Worm (Caenorhabditis elegans): ENCODE data around the gene algn-1.

DNA sequence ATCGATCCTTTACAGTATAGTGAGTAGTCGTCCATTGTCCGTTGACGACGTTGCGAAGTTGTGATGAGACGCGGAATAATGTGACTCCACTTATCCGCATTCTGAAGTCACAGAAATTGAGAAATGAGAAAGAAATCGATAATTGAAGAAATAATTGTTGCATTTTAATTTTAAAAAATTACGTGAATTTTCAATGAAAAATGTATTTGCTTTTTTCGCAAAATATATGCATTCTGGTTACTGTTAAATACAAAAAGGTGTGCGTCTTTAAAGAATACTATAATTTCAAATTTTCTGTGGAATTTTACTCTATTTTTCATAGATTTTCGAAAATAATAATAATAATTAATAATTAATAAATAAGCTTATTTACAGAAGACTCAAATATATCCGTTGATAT lies 13.1 kb upstream of the algn-1 start, which contains the start of gene let-721:
- TF ChIP-seq snpc-4 (tag; optimal IDR thresholded peaks at IDR 0.05) (no peak), nhr-28 (tag; optimal IDR thresholded peaks at IDR 0.05) (no peak)

Measured in whole organism, mixed stage, embryonic.